Fruit fly (Drosophila melanogaster) Kc167 (cell line): ENCODE measurements around the gene Theg.

Experiments
- Myc ChIP-seq: fragments of >200 bp; optimal IDR thresholded peaks from 2 replicates; lab custom pipeline; 2017; ENCODE audit warnings: missing external identifiers
- Sin3A ChIP-seq: fragments of >200 bp; optimal IDR thresholded peaks from 2 replicates; lab custom pipeline; 2018; ENCODE audit warnings: missing external identifiers
- h ChIP-seq: fragments of >200 bp; optimal IDR thresholded peaks from 3 replicates; lab custom pipeline; 2018; ENCODE audit warnings: missing external identifiers
- insv ChIP-seq: fragments of >200 bp; optimal IDR thresholded peaks from 3 replicates; lab custom pipeline; 2018; ENCODE audit warnings: missing external identifiers
- psq ChIP-seq: fragments of >200 bp; optimal IDR thresholded peaks from 2 replicates; lab custom pipeline; 2017; ENCODE audit warnings: missing external identifiers
- ttk ChIP-seq: sonication (Bioruptor generic); optimal IDR thresholded peaks from 2 replicates; lab custom pipeline; 2017; ENCODE audit warnings: missing external identifiers

Gene Theg

dm6 chr3R:21987546-21987945 is 27.0 kb upstream of the Theg start:
- TF ChIP-seq Myc (no peak), psq (lab: Kevin White, UChicago) (no peak), insv (no peak), h (lab: Kevin White, UChicago) (no peak), Sin3A (lab: Kevin White, UChicago) (no peak), ttk (lab: Kevin White, UChicago) (no peak)

- TF ChIP-seq psq (lab: Kevin White, UChicago) = no peak
- TF ChIP-seq Myc = no peak
- TF ChIP-seq ttk (lab: Kevin White, UChicago) = no peak
These were observed 24.7 kb upstream of the Theg start for dm6 chr3R:21989770-21990169.

DNA sequence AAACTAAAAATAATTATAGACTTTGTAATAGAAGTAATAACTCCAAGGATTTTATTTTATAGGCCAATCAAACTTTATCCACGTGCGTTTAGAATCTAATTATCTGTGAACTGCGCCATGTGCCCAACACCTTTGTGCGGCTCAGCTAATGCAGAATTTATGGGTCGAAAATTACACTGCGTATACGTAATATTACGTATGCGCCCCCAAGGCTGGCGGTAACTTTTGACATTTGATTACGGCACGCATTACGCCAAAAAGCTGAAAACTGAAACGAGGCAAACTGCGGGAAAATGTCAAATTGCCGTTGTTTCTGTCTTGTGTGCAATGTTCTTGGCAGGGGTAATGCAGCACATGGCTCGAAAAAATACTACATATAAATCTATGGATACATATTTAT is 22.9 kb upstream of the Theg start:
- TF ChIP-seq Sin3A (lab: Kevin White, UChicago) (no peak), ttk (lab: Kevin White, UChicago) (no peak)

DNA sequence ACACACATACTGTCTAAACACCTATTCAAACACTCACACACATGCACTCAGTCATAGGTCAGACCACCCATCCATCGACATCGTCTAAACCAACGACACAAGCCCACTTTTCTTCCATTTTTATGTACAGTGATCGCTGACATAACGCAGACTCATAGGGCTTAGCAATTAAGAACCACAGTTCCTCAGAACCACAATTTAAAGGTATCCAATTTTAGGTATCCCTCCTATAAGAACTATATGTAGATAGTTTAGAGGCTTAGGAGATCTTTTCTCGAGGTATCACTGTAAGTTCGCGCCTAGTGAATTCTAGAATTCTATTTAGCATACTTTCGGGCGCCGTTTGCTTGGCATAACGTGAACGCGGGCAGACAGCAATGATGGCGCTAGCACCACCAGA is 21.6 kb upstream of the Theg start:
- TF ChIP-seq psq (lab: Kevin White, UChicago) (no peak), Sin3A (lab: Kevin White, UChicago) (no peak), h (lab: Kevin White, UChicago) (no peak), ttk (lab: Kevin White, UChicago) (no peak), insv (no peak), Myc (no peak)

DNA sequence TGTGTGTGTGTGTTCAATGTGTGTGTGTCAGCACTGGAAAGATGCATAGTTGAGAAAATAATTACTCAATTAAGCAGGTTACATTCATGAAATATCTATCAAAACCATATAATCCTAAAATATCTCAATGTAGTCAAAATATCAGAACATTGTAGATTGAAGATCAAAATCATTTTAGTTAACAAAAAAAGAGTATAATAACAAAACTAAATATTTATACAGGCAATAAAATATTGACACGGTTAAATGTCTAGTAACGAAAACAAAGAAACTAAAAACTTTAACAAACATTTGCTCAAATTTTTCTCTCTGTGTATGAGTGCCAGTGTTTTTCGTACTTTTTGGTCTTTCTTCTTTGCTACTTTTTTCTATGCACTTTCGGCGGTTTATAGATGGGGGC is 15.6 kb upstream of the Theg start:
- TF ChIP-seq Sin3A (lab: Kevin White, UChicago) (no peak), psq (lab: Kevin White, UChicago) (no peak), insv (no peak), h (lab: Kevin White, UChicago) (no peak), ttk (lab: Kevin White, UChicago) (no peak), Myc (no peak)

- TF ChIP-seq Sin3A (lab: Kevin White, UChicago) (no peak), ttk (lab: Kevin White, UChicago) (no peak), Myc (no peak), h (lab: Kevin White, UChicago) (no peak), psq (lab: Kevin White, UChicago) (no peak), insv (no peak)
These were observed 14.9 kb upstream of the Theg start for dm6 chr3R:21999641-22000040.

DNA sequence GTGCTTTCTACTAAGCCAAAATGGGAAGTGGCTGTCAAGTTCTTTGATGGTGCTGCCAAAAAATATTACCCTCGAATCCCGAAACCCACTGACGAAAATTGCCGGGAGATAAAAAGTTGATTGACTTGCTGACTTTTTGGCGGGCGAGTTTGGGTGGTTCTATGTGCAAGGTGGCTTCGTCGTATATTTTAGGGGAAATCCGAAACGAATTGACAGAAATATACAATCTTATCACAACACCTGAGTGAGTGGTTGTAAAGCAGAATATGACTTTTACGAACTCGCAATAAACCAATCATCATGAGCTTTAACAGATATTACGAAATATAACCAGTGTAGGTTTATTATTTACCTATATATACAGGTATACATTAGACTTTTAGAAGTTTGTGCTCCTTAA is 11.0 kb upstream of the Theg start:
- TF ChIP-seq insv (no peak), Myc (no peak), Sin3A (lab: Kevin White, UChicago) (no peak), psq (lab: Kevin White, UChicago) (no peak), h (lab: Kevin White, UChicago) (no peak), ttk (lab: Kevin White, UChicago) (no peak)

DNA sequence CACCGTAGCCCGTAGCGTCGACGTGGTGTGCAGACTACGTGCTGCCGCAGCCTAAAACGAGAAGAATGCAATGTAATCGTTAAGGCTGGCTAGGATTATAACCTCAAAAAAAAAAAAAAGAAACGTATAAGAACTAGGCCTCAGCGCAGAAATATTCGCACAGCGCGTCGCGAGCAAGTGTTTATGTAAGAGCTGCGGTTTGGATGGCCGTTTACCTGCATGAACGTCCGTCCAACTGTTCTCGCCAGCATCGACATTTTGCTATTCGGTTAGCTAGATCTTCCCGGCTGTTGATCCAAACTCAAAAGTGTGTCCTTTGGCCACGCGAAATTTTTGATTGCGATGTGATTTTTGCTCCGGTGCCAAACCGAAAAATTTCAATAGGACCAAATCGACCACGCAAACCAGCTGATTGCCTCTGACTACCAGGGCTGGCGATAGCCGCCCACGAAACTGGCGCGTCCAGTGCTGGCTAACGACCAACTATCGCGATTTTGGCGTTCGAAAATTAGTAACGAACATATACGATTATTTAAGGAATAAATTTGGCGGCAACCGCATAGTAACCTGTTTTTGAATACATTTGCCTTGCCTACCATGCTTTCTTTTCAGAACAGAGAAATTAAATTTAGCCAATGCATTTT is 4.4 kb downstream of the Theg start, which contains the start of gene Idh3b:
Gene Idh3b, minus strand, starts transcription at position 606 of the 644 bp plus-strand sequence.
- TF ChIP-seq psq (lab: Kevin White, UChicago) = no peak
- TF ChIP-seq Myc = no peak
- TF ChIP-seq Sin3A (lab: Kevin White, UChicago) = no peak
- no peak for TF ChIP-seq insv
- TF ChIP-seq h (lab: Kevin White, UChicago) = no peak
- no peak for TF ChIP-seq ttk (lab: Kevin White, UChicago)

DNA sequence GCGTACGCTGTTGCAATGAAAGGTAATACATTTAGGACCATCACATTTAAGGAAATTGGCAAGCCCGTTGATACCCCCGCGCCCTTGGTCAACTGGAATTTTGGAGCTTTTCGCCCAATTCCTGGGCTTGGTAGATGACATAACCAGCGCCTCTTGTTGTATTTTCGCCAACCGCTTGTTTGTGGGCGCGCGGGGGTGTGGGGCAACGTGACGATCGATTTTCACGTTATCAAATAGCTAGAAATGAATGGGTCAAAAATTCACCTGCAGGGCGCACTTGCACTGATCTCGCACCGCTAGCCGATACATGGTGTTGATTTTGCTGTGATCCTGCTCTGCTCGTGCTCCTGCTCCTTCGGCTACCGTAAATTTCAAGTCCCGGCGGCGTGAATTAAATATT is 8.1 kb downstream of the Theg start:
- TF ChIP-seq Sin3A (lab: Kevin White, UChicago) (no peak), insv (no peak), Myc (no peak), h (lab: Kevin White, UChicago) (no peak), psq (lab: Kevin White, UChicago) (no peak), ttk (lab: Kevin White, UChicago) (no peak)

dm6 chr3R:22023041-22023626 is 8.6 kb downstream of the Theg start, which contains the start of the genes Mitofilin and mRpL35:
Gene Mitofilin (minus strand): TSS chr3R:22023335.
Gene mRpL35 (plus strand): TSS chr3R:22023527.
- TF ChIP-seq h (lab: Kevin White, UChicago) (no peak), insv (no peak), psq (lab: Kevin White, UChicago) (no peak), ttk (lab: Kevin White, UChicago) (no peak), Sin3A (lab: Kevin White, UChicago) (no peak), Myc (no peak)

dm6 chr3R:22025320-22025719 is 10.8 kb downstream of the Theg start, which contains the start of gene CG6028:
Gene CG6028 (minus strand): TSS chr3R:22025506.
- TF ChIP-seq h (lab: Kevin White, UChicago) (no peak), insv (no peak), psq (lab: Kevin White, UChicago) (no peak), Myc (no peak), Sin3A (lab: Kevin White, UChicago) (no peak), ttk (lab: Kevin White, UChicago) (no peak)

dm6 chr3R:22026922-22027742 is 12.6 kb downstream of the Theg start, which contains the start of the genes Cchl and ND-42:
Gene Cchl (minus strand): TSS chr3R:22027480.
Gene ND-42 (plus strand): TSS chr3R:22027709.
- TF ChIP-seq Sin3A (lab: Kevin White, UChicago) = no peak
- TF ChIP-seq psq (lab: Kevin White, UChicago) = no peak
- TF ChIP-seq h (lab: Kevin White, UChicago) = no peak
- no peak for TF ChIP-seq insv
- no peak for TF ChIP-seq ttk (lab: Kevin White, UChicago)
- TF ChIP-seq Myc = no peak
